Worm (Caenorhabditis elegans): Measurements from ENCODE around the gene fat-7.

- TF ChIP-seq sem-2 (GFP tag; optimal IDR thresholded peaks at IDR 0.05) = no peak
- no peak for TF ChIP-seq snpc-4 (tag; optimal IDR thresholded peaks at IDR 0.05)
- no peak for TF ChIP-seq drap-1 (GFP tag; optimal IDR thresholded peaks at IDR 0.05)
- no peak for TF ChIP-seq lsy-2 (tag; optimal IDR thresholded peaks at IDR 0.05)
- TF ChIP-seq lin-13 (tag; optimal IDR thresholded peaks at IDR 0.05) = no peak
- no peak for TF ChIP-seq ceh-83 (GFP tag; optimal IDR thresholded peaks at IDR 0.05)
Observed at ce11 chrV:7157089-7157488, 4.1 kb upstream of the fat-7 start, which contains the start of gene ugt-39.

Data from whole organism, mixed stage, embryonic.